Worm (Caenorhabditis elegans): ENCODE data around the gene fbxb-108.

ce11 chrII:2805566-2805965 lies 40.8 kb downstream of the fbxb-108 start:
- TF ChIP-seq attf-5 (GFP tag; optimal IDR thresholded peaks at IDR 0.05) (no peak), ztf-3 (GFP tag; optimal IDR thresholded peaks at IDR 0.05) (no peak), unc-62 (GFP tag; optimal IDR thresholded peaks at IDR 0.05) (no peak), hsf-1 (GFP tag; IDR thresholded peaks at IDR 0.05) (no peak), sea-2 (GFP tag; IDR thresholded peaks at IDR 0.05) (no peak), F55B11.4 (tag; optimal IDR thresholded peaks at IDR 0.05; ENCODE audit: borderline replicate concordance, insufficient read depth) (no peak), repo-1 (tag; optimal IDR thresholded peaks at IDR 0.05) (no peak), egl-18 (GFP tag; IDR thresholded peaks at IDR 0.05) (no peak)

Measured in whole organism, young adult.